Comparison of ENCODE assay signal across 2 worm cellular contexts in genomic region chrX:16218306-16218705, ce11.
A peak's percentile ranks its signal among the peaks of the same experiment; 100 is the strongest.
TF ChIP-seq lines count a peak whose summit lies in the region.

No protein-coding gene starts in this region.

TF ChIP-seq in whole organism, L1 larva, 84 proteins besides CTCF, POLR2A, EP300 and RAD21 (continued from another document):
- TF ChIP-seq elt-3 (tag; optimal IDR thresholded peaks at IDR 0.05; lab: Kevin White, UChicago): no peak
- no peak for TF ChIP-seq isw-1 (GFP tag; IDR thresholded peaks at IDR 0.05; lab: Robert Waterston, UW)
- TF ChIP-seq Y116A8C.19 (tag; optimal IDR thresholded peaks at IDR 0.05; lab: Kevin White, UChicago; ENCODE audit: borderline replicate concordance): no peak
- no peak for TF ChIP-seq jun-1 (tag; optimal IDR thresholded peaks at IDR 0.05; lab: Kevin White, UChicago)
- TF ChIP-seq nhr-76 (tag; optimal IDR thresholded peaks at IDR 0.05; lab: Kevin White, UChicago): no peak
- no peak for TF ChIP-seq pag-3 (tag; optimal IDR thresholded peaks at IDR 0.05; lab: Kevin White, UChicago; ENCODE audit: borderline replicate concordance, insufficient read depth)
- TF ChIP-seq nhr-28 (tag; optimal IDR thresholded peaks at IDR 0.05; lab: Kevin White, UChicago): no peak
- no peak for TF ChIP-seq lin-39 (tag; optimal IDR thresholded peaks at IDR 0.05; lab: Kevin White, UChicago)
- no peak for TF ChIP-seq C34B4.2 (tag; optimal IDR thresholded peaks at IDR 0.05; lab: Kevin White, UChicago)
- TF ChIP-seq ceh-90 (tag; optimal IDR thresholded peaks at IDR 0.05; lab: Kevin White, UChicago): no peak
- no peak for TF ChIP-seq lir-3 (tag; optimal IDR thresholded peaks at IDR 0.05; lab: Kevin White, UChicago; ENCODE audit: poor library complexity)
- TF ChIP-seq hlh-4 (tag; optimal IDR thresholded peaks at IDR 0.05; lab: Kevin White, UChicago): no peak
- no peak for TF ChIP-seq rnt-1 (tag; optimal IDR thresholded peaks at IDR 0.05; lab: Kevin White, UChicago)
- TF ChIP-seq sptf-1 (tag; optimal IDR thresholded peaks at IDR 0.05; lab: Kevin White, UChicago): no peak
- TF ChIP-seq aly-2 (tag; optimal IDR thresholded peaks at IDR 0.05; lab: Kevin White, UChicago): no peak
- no peak for TF ChIP-seq C16A3.4 (tag; optimal IDR thresholded peaks at IDR 0.05; lab: Kevin White, UChicago)
- TF ChIP-seq nhr-237 (tag; optimal IDR thresholded peaks at IDR 0.05; lab: Kevin White, UChicago): no peak
- no peak for TF ChIP-seq zag-1 (tag; optimal IDR thresholded peaks at IDR 0.05; lab: Kevin White, UChicago)
- no peak for TF ChIP-seq nhr-77 (tag; optimal IDR thresholded peaks at IDR 0.05; lab: Kevin White, UChicago)
- TF ChIP-seq ets-5 (GFP tag; IDR thresholded peaks at IDR 0.05; lab: Robert Waterston, UW): no peak
- TF ChIP-seq aha-1 (tag; optimal IDR thresholded peaks at IDR 0.05; lab: Kevin White, UChicago): no peak
- TF ChIP-seq snu-23 (GFP tag; optimal IDR thresholded peaks at IDR 0.05; lab: Kevin White, UChicago): peak; percentile 43
- TF ChIP-seq alr-1 (tag; optimal IDR thresholded peaks at IDR 0.05; lab: Kevin White, UChicago; ENCODE audit: borderline replicate concordance): no peak
- no peak for TF ChIP-seq mab-9 (GFP tag; IDR thresholded peaks at IDR 0.05; lab: Robert Waterston, UW)
- TF ChIP-seq unc-98 (GFP tag; IDR thresholded peaks at IDR 0.05; lab: Robert Waterston, UW): no peak
- no peak for TF ChIP-seq skn-1 (tag; optimal IDR thresholded peaks at IDR 0.05; lab: Kevin White, UChicago)
- no peak for TF ChIP-seq tlp-1 (tag; optimal IDR thresholded peaks at IDR 0.05; lab: Kevin White, UChicago)
- peak; percentile 24 to 35 for TF ChIP-seq efl-1 (optimal IDR thresholded peaks at IDR 0.05; lab: Kevin White, UChicago)
- peak in 1 of 2 experiments; percentile 40 for TF ChIP-seq efl-1 (GFP tag; optimal IDR thresholded peaks at IDR 0.05 in 1 of 2; lab: Kevin White, UChicago)
- no peak for TF ChIP-seq pax-3 (tag; optimal IDR thresholded peaks at IDR 0.05; lab: Kevin White, UChicago)
- no peak for TF ChIP-seq nhr-11 (tag; optimal IDR thresholded peaks at IDR 0.05; lab: Kevin White, UChicago)
- TF ChIP-seq ztf-11 (tag; optimal IDR thresholded peaks at IDR 0.05; lab: Kevin White, UChicago): no peak
- TF ChIP-seq zip-4 (GFP tag; optimal IDR thresholded peaks at IDR 0.05; lab: Kevin White, UChicago): no peak
- TF ChIP-seq dsc-1 (tag; optimal IDR thresholded peaks at IDR 0.05; lab: Kevin White, UChicago): peak; percentile 70
- no peak for TF ChIP-seq irx-1 (tag; optimal IDR thresholded peaks at IDR 0.05; lab: Kevin White, UChicago)
- no peak for TF ChIP-seq grh-1 (GFP tag; IDR thresholded peaks at IDR 0.05; lab: Robert Waterston, UW)
- peak; percentile 85 for TF ChIP-seq lin-14 (GFP tag; optimal IDR thresholded peaks at IDR 0.05; lab: Kevin White, UChicago)
- TF ChIP-seq ceh-8 (GFP tag; optimal IDR thresholded peaks at IDR 0.05; lab: Kevin White, UChicago): peak; percentile 45
- TF ChIP-seq ces-1 (GFP tag; optimal IDR thresholded peaks at IDR 0.05; lab: Kevin White, UChicago): no peak
- TF ChIP-seq unc-30 (tag; optimal IDR thresholded peaks at IDR 0.05; lab: Kevin White, UChicago): no peak
- no peak for TF ChIP-seq C04F5.9 (tag; optimal IDR thresholded peaks at IDR 0.05; lab: Kevin White, UChicago)
- no peak for TF ChIP-seq pqm-1 (tag; optimal IDR thresholded peaks at IDR 0.05; lab: Kevin White, UChicago)
- peak; percentile 41 for TF ChIP-seq unc-86 (tag; optimal IDR thresholded peaks at IDR 0.05; lab: Kevin White, UChicago)
- peak; percentile 65 for TF ChIP-seq nhr-71 (tag; optimal IDR thresholded peaks at IDR 0.05; lab: Kevin White, UChicago)
- peak; percentile 57 for TF ChIP-seq fkh-10 (GFP tag; optimal IDR thresholded peaks at IDR 0.05; lab: Kevin White, UChicago)
- TF ChIP-seq lin-15B (tag; optimal IDR thresholded peaks at IDR 0.05; lab: Kevin White, UChicago): no peak
- TF ChIP-seq ama-1 (optimal IDR thresholded peaks at IDR 0.05; lab: Kevin White, UChicago): no peak
- peak; percentile 47 for TF ChIP-seq mep-1 (tag; optimal IDR thresholded peaks at IDR 0.05; lab: Kevin White, UChicago)
- no peak for TF ChIP-seq hpl-2 (GFP tag; optimal IDR thresholded peaks at IDR 0.05; lab: Kevin White, UChicago)
- peak; percentile 81 for TF ChIP-seq fkh-8 (tag; optimal IDR thresholded peaks at IDR 0.05; lab: Kevin White, UChicago)
- no peak for TF ChIP-seq snpc-4 (tag; optimal IDR thresholded peaks at IDR 0.05; lab: Kevin White, UChicago)
- no peak for TF ChIP-seq unc-62 (GFP tag; optimal IDR thresholded peaks at IDR 0.05; lab: Kevin White, UChicago)
- no peak for TF ChIP-seq fos-1 (tag; optimal IDR thresholded peaks at IDR 0.05; lab: Kevin White, UChicago)
- no peak for TF ChIP-seq elt-2 (tag; optimal IDR thresholded peaks at IDR 0.05; lab: Kevin White, UChicago)
- TF ChIP-seq F16B12.6 (tag; optimal IDR thresholded peaks at IDR 0.05; lab: Kevin White, UChicago): no peak
- TF ChIP-seq ceh-63 (GFP tag; optimal IDR thresholded peaks at IDR 0.05; lab: Kevin White, UChicago): no peak
- no peak for TF ChIP-seq egl-27 (tag; optimal IDR thresholded peaks at IDR 0.05; lab: Kevin White, UChicago)
- TF ChIP-seq ceh-82 (tag; optimal IDR thresholded peaks at IDR 0.05; lab: Kevin White, UChicago): peak in 2 of 3 experiments; percentile 39 to 41
- TF ChIP-seq nhr-12 (tag; optimal IDR thresholded peaks at IDR 0.05; lab: Kevin White, UChicago): no peak
- TF ChIP-seq nhr-20 (tag; optimal IDR thresholded peaks at IDR 0.05; lab: Kevin White, UChicago): peak; percentile 8
- no peak for TF ChIP-seq tbx-2 (tag; optimal IDR thresholded peaks at IDR 0.05; lab: Kevin White, UChicago)
- no peak for TF ChIP-seq nhr-90 (tag; optimal IDR thresholded peaks at IDR 0.05; lab: Kevin White, UChicago; ENCODE audit: poor library complexity)
- no peak for TF ChIP-seq sox-4 (tag; optimal IDR thresholded peaks at IDR 0.05; lab: Kevin White, UChicago)
- TF ChIP-seq lsy-2 (tag; optimal IDR thresholded peaks at IDR 0.05; lab: Kevin White, UChicago): peak; percentile 31 to 42
- no peak for TF ChIP-seq hlh-17 (GFP tag; optimal IDR thresholded peaks at IDR 0.05; lab: Kevin White, UChicago; ENCODE audit: borderline replicate concordance)
- no peak for TF ChIP-seq ceh-88 (GFP tag; IDR thresholded peaks at IDR 0.05; lab: Robert Waterston, UW)
- TF ChIP-seq egl-13 (tag; optimal IDR thresholded peaks at IDR 0.05; lab: Kevin White, UChicago): peak; percentile 47
- no peak for TF ChIP-seq ztf-4 (tag; optimal IDR thresholded peaks at IDR 0.05; lab: Kevin White, UChicago)
- no peak for TF ChIP-seq mef-2 (tag; optimal IDR thresholded peaks at IDR 0.05; lab: Kevin White, UChicago)

TF ChIP-seq in whole organism, L4 larva, 104 proteins besides CTCF, POLR2A, EP300 and RAD21 (continued from another document):
- TF ChIP-seq daf-16 (GFP tag; optimal IDR thresholded peaks at IDR 0.05; lab: Kevin White, UChicago): no peak
- peak; percentile 23 for TF ChIP-seq daf-16 (tag; optimal IDR thresholded peaks at IDR 0.05; lab: Kevin White, UChicago)
- no peak for TF ChIP-seq zfp-3 (GFP tag; conservative IDR thresholded peaks at IDR 0.05; lab: Robert Waterston, UW)
- peak; percentile 48; the same call in 1 of the 2 replicates for TF ChIP-seq hmg-1.1 (GFP tag; IDR thresholded peaks at IDR 0.05; lab: Robert Waterston, UW)
- peak in 1 of 2 experiments; percentile 60 for TF ChIP-seq mdl-1 (tag; optimal IDR thresholded peaks at IDR 0.05; lab: Kevin White, UChicago)
- peak; percentile 30 for TF ChIP-seq mep-1 (tag; optimal IDR thresholded peaks at IDR 0.05; lab: Kevin White, UChicago)
- peak in 1 of 2 experiments; percentile 9 for TF ChIP-seq hif-1 (tag; optimal IDR thresholded peaks at IDR 0.05; lab: Kevin White, UChicago)
- TF ChIP-seq hlh-11 (tag; optimal IDR thresholded peaks at IDR 0.05; lab: Kevin White, UChicago): peak; percentile 37
- TF ChIP-seq pqm-1 (tag; optimal IDR thresholded peaks at IDR 0.05; lab: Kevin White, UChicago): no peak
- TF ChIP-seq ZK337.2 (GFP tag; IDR thresholded peaks at IDR 0.05; lab: Robert Waterston, UW): no peak
- no peak for TF ChIP-seq spr-3 (GFP tag; optimal IDR thresholded peaks at IDR 0.05; lab: Kevin White, UChicago)
- TF ChIP-seq madf-9 (GFP tag; conservative IDR thresholded peaks at IDR 0.05; lab: Robert Waterston, UW): no peak
- TF ChIP-seq dve-1 (tag; optimal IDR thresholded peaks at IDR 0.05; lab: Kevin White, UChicago; ENCODE audit: insufficient read depth): peak; percentile 40
